Worm (Caenorhabditis elegans) whole organism, late embryonic: Measurements from ENCODE around the gene nhr-258.

Source experiments
- C08G9.2 ChIP-seq: sonication (generic microtip); optimal IDR thresholded peaks from 2 replicates; lab custom pipeline; 2016; ENCODE audit warnings: mild to moderate bottlenecking, missing genetic modification characterization, moderate library complexity, missing compliant biosample characterization
- F13H6.1 ChIP-seq: sonication (generic microtip); optimal IDR thresholded peaks from 2 replicates; lab custom pipeline; 2016; ENCODE audit warnings: missing genetic modification characterization, missing compliant biosample characterization
- K09A11.1 ChIP-seq: sonication (generic microtip); optimal IDR thresholded peaks from 2 replicates; lab custom pipeline; 2017; ENCODE audit warnings: antibody characterized with exemption, mild to moderate bottlenecking, missing genetic modification characterization, missing compliant biosample characterization; ENCODE audit not compliant: insufficient read depth
- ahr-1 ChIP-seq: sonication (generic microtip); optimal IDR thresholded peaks from 2 replicates; lab custom pipeline; 2016; ENCODE audit warnings: missing genetic modification characterization, missing compliant biosample characterization
- ama-1 ChIP-seq: fragments of 150-350 bp; optimal IDR thresholded peaks from 2 replicates; lab custom pipeline; 2014
- ceh-22 ChIP-seq: sonication (generic microtip); optimal IDR thresholded peaks from 2 replicates; lab custom pipeline; 2017; ENCODE audit warnings: missing biosample characterization, missing genetic modification characterization
- ceh-24 ChIP-seq: sonication (generic microtip); optimal IDR thresholded peaks from 2 replicates; lab custom pipeline; 2016; ENCODE audit warnings: mild to moderate bottlenecking, missing genetic modification characterization, missing compliant biosample characterization
- ceh-45 ChIP-seq: fragments of 200-800 bp; sonication (Bioruptor generic); IDR thresholded peaks from 2 replicates; pipeline ENCODE4 v1.3.6; 2022; ENCODE audit warnings: missing genetic modification reagents, missing genetic modification characterization, missing compliant biosample characterization
- ceh-48 ChIP-seq: sonication (generic microtip); optimal IDR thresholded peaks from 2 replicates; lab custom pipeline; 2016; ENCODE audit warnings: missing genetic modification characterization, inconsistent platforms, missing compliant biosample characterization
- che-1 ChIP-seq: sonication (generic microtip); optimal IDR thresholded peaks from 2 replicates; lab custom pipeline; 2016; ENCODE audit warnings: mild to moderate bottlenecking, missing genetic modification characterization, missing compliant biosample characterization
- dve-1 ChIP-seq: sonication (generic microtip); optimal IDR thresholded peaks from 2 replicates; lab custom pipeline; 2017; ENCODE audit warnings: antibody characterized with exemption, mild to moderate bottlenecking, missing genetic modification characterization, missing compliant biosample characterization
- elt-2 ChIP-seq: sonication (generic microtip); optimal IDR thresholded peaks from 2 replicates; lab custom pipeline; 2016; ENCODE audit warnings: missing genetic modification reagents, missing genetic modification characterization, missing compliant biosample characterization
- ets-4 ChIP-seq: sonication (generic microtip); optimal IDR thresholded peaks from 2 replicates; lab custom pipeline; 2016; ENCODE audit warnings: missing genetic modification characterization, missing compliant biosample characterization
- fax-1 ChIP-seq: sonication (generic microtip); optimal IDR thresholded peaks from 2 replicates; lab custom pipeline; 2016; ENCODE audit warnings: missing genotype, missing genetic modification characterization, missing compliant biosample characterization
- fkh-10 ChIP-seq: fragments of 150-350 bp; optimal IDR thresholded peaks from 2 replicates; lab custom pipeline; 2014; ENCODE audit warnings: missing biosample characterization, missing genetic modification reagents, missing genetic modification characterization
- hlh-30 ChIP-seq: sonication (generic microtip); optimal IDR thresholded peaks from 2 replicates; lab custom pipeline; 2017; ENCODE audit warnings: antibody characterized with exemption, missing genetic modification characterization, missing compliant biosample characterization; ENCODE audit not compliant: insufficient read depth
- madf-2 ChIP-seq: sonication (generic microtip); optimal IDR thresholded peaks from 2 replicates; lab custom pipeline; 2017; ENCODE audit warnings: missing genetic modification characterization, missing compliant biosample characterization
- nhr-11 ChIP-seq: fragments of 150-350 bp; optimal IDR thresholded peaks from 2 replicates; lab custom pipeline; 2014; ENCODE audit warnings: missing biosample characterization, missing genetic modification characterization
- nhr-232 ChIP-seq: sonication (generic microtip); optimal IDR thresholded peaks from 2 replicates; lab custom pipeline; 2016; ENCODE audit warnings: missing genetic modification characterization, missing compliant biosample characterization
- npax-4 ChIP-seq: sonication (generic microtip); optimal IDR thresholded peaks from 2 replicates; lab custom pipeline; 2016; ENCODE audit warnings: missing genetic modification characterization, missing compliant biosample characterization
- pha-2 ChIP-seq: sonication (generic microtip); optimal IDR thresholded peaks from 2 replicates; lab custom pipeline; 2017; ENCODE audit warnings: mild to moderate bottlenecking, missing genetic modification characterization, missing compliant biosample characterization
- pha-4 ChIP-seq: fragments of 150-350 bp; optimal IDR thresholded peaks from 2 replicates; lab custom pipeline; 2018; ENCODE audit warnings: missing biosample characterization, missing genetic modification reagents, missing genetic modification characterization
- pqm-1 ChIP-seq: sonication (generic microtip); optimal IDR thresholded peaks from 2 replicates; lab custom pipeline; 2016; ENCODE audit warnings: missing genetic modification characterization, missing compliant biosample characterization
- pros-1 ChIP-seq: fragments of 150-350 bp; optimal IDR thresholded peaks from 2 replicates; lab custom pipeline; 2014; ENCODE audit warnings: missing biosample characterization, missing genetic modification reagents, missing genetic modification characterization
- ref-2 ChIP-seq: sonication (generic microtip); optimal IDR thresholded peaks from 2 replicates; lab custom pipeline; 2016; ENCODE audit warnings: missing genetic modification characterization, missing compliant biosample characterization
- syd-9 ChIP-seq: sonication (generic microtip); optimal IDR thresholded peaks from 2 replicates; lab custom pipeline; 2016; ENCODE audit warnings: mild to moderate bottlenecking, missing genetic modification characterization, moderate library complexity, missing compliant biosample characterization
- tbx-2 ChIP-seq: sonication (generic microtip); optimal IDR thresholded peaks from 2 replicates; lab custom pipeline; 2016; ENCODE audit warnings: missing genetic modification characterization, missing compliant biosample characterization
- tbx-7 ChIP-seq: sonication (generic microtip); optimal IDR thresholded peaks from 2 replicates; lab custom pipeline; 2016; ENCODE audit warnings: missing genotype, missing genetic modification characterization, missing compliant biosample characterization
- unc-42 ChIP-seq: sonication (generic microtip); optimal IDR thresholded peaks from 2 replicates; lab custom pipeline; 2016; ENCODE audit warnings: missing genotype, missing genetic modification characterization, missing compliant biosample characterization
- unc-55 ChIP-seq: sonication (generic microtip); optimal IDR thresholded peaks from 2 replicates; lab custom pipeline; 2017; ENCODE audit warnings: missing biosample characterization, missing genetic modification reagents, missing genetic modification characterization
- unc-86 ChIP-seq: sonication (generic microtip); optimal IDR thresholded peaks from 2 replicates; lab custom pipeline; 2016; ENCODE audit warnings: missing genetic modification characterization, missing compliant biosample characterization
- ztf-16 ChIP-seq: sonication (generic microtip); optimal IDR thresholded peaks from 2 replicates; lab custom pipeline; 2017; ENCODE audit warnings: missing genetic modification characterization, missing compliant biosample characterization

nhr-258 gene

ce11 chrIV:8019772-8020496 lies 24.8 kb upstream of the nhr-258 start, which contains the start of gene dnc-4 (continued):
- TF ChIP-seq C08G9.2 (tag; lab: Kevin White, UChicago) (no peak), madf-2 (tag; lab: Kevin White, UChicago) (no peak), ama-1 (lab: Kevin White, UChicago) (no peak), unc-86 (tag; lab: Kevin White, UChicago) (no peak), npax-4 (tag; lab: Kevin White, UChicago) (no peak), unc-42 (tag; lab: Kevin White, UChicago) (peak; percentile 32), nhr-232 (no peak), unc-55 (GFP tag; lab: Kevin White, UChicago) (peak; percentile 5), elt-2 (tag; lab: Kevin White, UChicago) (peak; percentile 11), pha-2 (no peak), ztf-16 (tag; lab: Kevin White, UChicago) (no peak), F13H6.1 (no peak), pqm-1 (no peak), K09A11.1 (no peak), pros-1 (tag; lab: Kevin White, UChicago) (no peak), che-1 (tag; lab: Kevin White, UChicago) (no peak), ref-2 (tag; lab: Kevin White, UChicago) (no peak), fkh-10 (no peak), fax-1 (tag; lab: Kevin White, UChicago) (peak; percentile 14), syd-9 (tag; lab: Kevin White, UChicago) (no peak), ets-4 (peak; percentile 49)

ce11 chrIV:8022035-8022673 lies 22.6 kb upstream of the nhr-258 start, which contains the start of gene C26B2.2:
TSS of gene C26B2.2 (minus strand) at chrIV:8022122.
- TF ChIP-seq unc-42 (tag; lab: Kevin White, UChicago) (no peak), tbx-2 (tag; lab: Kevin White, UChicago) (no peak), pha-4 (tag; lab: Kevin White, UChicago) (no peak), tbx-7 (no peak), che-1 (tag; lab: Kevin White, UChicago) (no peak), ceh-24 (no peak)
- TF ChIP-seq, all 69 proteins: peak for 0

ce11 chrIV:8023861-8024260 lies 20.9 kb upstream of the nhr-258 start:
- TF ChIP-seq ceh-22 (tag; lab: Kevin White, UChicago) = no peak
- TF ChIP-seq elt-2 (tag; lab: Kevin White, UChicago) = peak; percentile 46

ce11 chrIV:8026361-8026760 lies 18.4 kb upstream of the nhr-258 start:
- TF ChIP-seq elt-2 (tag; lab: Kevin White, UChicago) (peak; percentile 4), dve-1 (tag; lab: Kevin White, UChicago) (peak; percentile 5), ceh-48 (no peak)
- TF ChIP-seq, all 69 proteins: peak for 2

- TF ChIP-seq ceh-45 (no peak), elt-2 (tag; lab: Kevin White, UChicago) (peak; percentile 44)
These were observed 17.4 kb upstream of the nhr-258 start for ce11 chrIV:8027293-8027866.

- no peak for TF ChIP-seq ahr-1 (tag; lab: Kevin White, UChicago)
- TF ChIP-seq npax-4 (tag; lab: Kevin White, UChicago) = no peak
- peak; percentile 92 for TF ChIP-seq elt-2 (tag; lab: Kevin White, UChicago)
- peak; percentile 28 for TF ChIP-seq hlh-30 (tag; lab: Kevin White, UChicago)
- TF ChIP-seq nhr-11 (tag; lab: Kevin White, UChicago) = no peak
These were observed 16.4 kb upstream of the nhr-258 start for ce11 chrIV:8028372-8028771.
